Worm (Caenorhabditis elegans): Measurements from ENCODE around the gene F14D7.1.

ce11 chrV:14254221-14254620 lies 35.0 kb downstream of the F14D7.1 start, which contains the start of gene K02E11.7:
- TF ChIP-seq W03F9.2 (tag; optimal IDR thresholded peaks at IDR 0.05) (no peak), dao-5 (tag; optimal IDR thresholded peaks at IDR 0.05) (no peak), him-1 (tag; optimal IDR thresholded peaks at IDR 0.05) (no peak)

Measured in whole organism, L4/young adult.